Worm (Caenorhabditis elegans): Measurements from ENCODE around the gene ZK856.6.
A peak's percentile ranks its signal among the peaks of the same experiment; 100 is the strongest.

ZK856.6 gene

ce11 chrV:10182984-10183383 is 15.5 kb upstream of the ZK856.6 start, which contains the start of gene ZK856.4:
Gene ZK856.4 (plus strand): TSS chrV:10183284.
- no peak for TF ChIP-seq nhr-237 (tag; optimal IDR thresholded peaks at IDR 0.05)
- no peak for TF ChIP-seq ceh-16 (tag; optimal IDR thresholded peaks at IDR 0.05)
- no peak for TF ChIP-seq nhr-11 (tag; optimal IDR thresholded peaks at IDR 0.05)
- no peak for TF ChIP-seq ceh-82 (tag; optimal IDR thresholded peaks at IDR 0.05)
- no peak for TF ChIP-seq pqm-1 (tag; optimal IDR thresholded peaks at IDR 0.05)
- TF ChIP-seq ztf-4 (tag; optimal IDR thresholded peaks at IDR 0.05) = no peak
- TF ChIP-seq unc-39 (tag; optimal IDR thresholded peaks at IDR 0.05) = no peak
- TF ChIP-seq ztf-11 (tag; optimal IDR thresholded peaks at IDR 0.05) = no peak
- no peak for TF ChIP-seq pha-4 (tag; optimal IDR thresholded peaks at IDR 0.05)

ce11 chrV:10183810-10184209 is 14.7 kb upstream of the ZK856.6 start:
- no peak for TF ChIP-seq nhr-12 (tag; optimal IDR thresholded peaks at IDR 0.05)
- no peak for TF ChIP-seq nhr-237 (tag; optimal IDR thresholded peaks at IDR 0.05)
- no peak for TF ChIP-seq elt-2 (tag; optimal IDR thresholded peaks at IDR 0.05)
- TF ChIP-seq jun-1 (tag; optimal IDR thresholded peaks at IDR 0.05) = no peak
- TF ChIP-seq nhr-77 (tag; optimal IDR thresholded peaks at IDR 0.05) = no peak
- no peak for TF ChIP-seq ceh-16 (tag; optimal IDR thresholded peaks at IDR 0.05)
- TF ChIP-seq nhr-25 (tag; optimal IDR thresholded peaks at IDR 0.05) = no peak
- no peak for TF ChIP-seq ceh-28 (tag; optimal IDR thresholded peaks at IDR 0.05)
- no peak for TF ChIP-seq zag-1 (tag; optimal IDR thresholded peaks at IDR 0.05)
- TF ChIP-seq lin-15B (tag; optimal IDR thresholded peaks at IDR 0.05) = no peak
- no peak for TF ChIP-seq R02D3.7 (tag; optimal IDR thresholded peaks at IDR 0.05)
- TF ChIP-seq lsy-12 (tag; optimal IDR thresholded peaks at IDR 0.05) = no peak
- no peak for TF ChIP-seq lin-39 (tag; optimal IDR thresholded peaks at IDR 0.05)

ce11 chrV:10185719-10186118 is 12.8 kb upstream of the ZK856.6 start, which contains the start of gene ZK856.18:
Gene ZK856.18 (minus strand): TSS chrV:10186007.
- no peak for TF ChIP-seq egl-27 (tag; optimal IDR thresholded peaks at IDR 0.05)
- TF ChIP-seq lin-15B (tag; optimal IDR thresholded peaks at IDR 0.05) = no peak
- TF ChIP-seq hmg-11 (tag; optimal IDR thresholded peaks at IDR 0.05) = no peak
- TF ChIP-seq ZK546.5 (tag; optimal IDR thresholded peaks at IDR 0.05) = no peak
- TF ChIP-seq elt-2 (tag; optimal IDR thresholded peaks at IDR 0.05) = no peak
- TF ChIP-seq unc-39 (tag; optimal IDR thresholded peaks at IDR 0.05) = no peak
- TF ChIP-seq snpc-4 (tag; optimal IDR thresholded peaks at IDR 0.05) = no peak
- TF ChIP-seq nhr-237 (tag; optimal IDR thresholded peaks at IDR 0.05) = no peak
- TF ChIP-seq lsy-12 (tag; optimal IDR thresholded peaks at IDR 0.05) = no peak
- TF ChIP-seq skn-1 (tag; optimal IDR thresholded peaks at IDR 0.05) = no peak
- no peak for TF ChIP-seq nhr-12 (tag; optimal IDR thresholded peaks at IDR 0.05)
- no peak for TF ChIP-seq mdl-1 (tag; optimal IDR thresholded peaks at IDR 0.05)

ce11 chrV:10190081-10190556 is 8.4 kb upstream of the ZK856.6 start, which contains the start of gene ZK856.5:
Gene ZK856.5 (minus strand): TSS chrV:10190131.
- TF ChIP-seq pqm-1 (tag; optimal IDR thresholded peaks at IDR 0.05) (peak; percentile 94), nhr-11 (tag; optimal IDR thresholded peaks at IDR 0.05) (no peak), pha-4 (tag; optimal IDR thresholded peaks at IDR 0.05) (peak; percentile 14), elt-2 (tag; optimal IDR thresholded peaks at IDR 0.05) (peak; percentile 91)

ce11 chrV:10191242-10191641 is 7.2 kb upstream of the ZK856.6 start:
- TF ChIP-seq elt-2 (tag; optimal IDR thresholded peaks at IDR 0.05) (peak; percentile 22), elt-3 (tag; optimal IDR thresholded peaks at IDR 0.05) (no peak)

- TF ChIP-seq mml-1 (tag; optimal IDR thresholded peaks at IDR 0.05) (no peak), mdl-1 (tag; optimal IDR thresholded peaks at IDR 0.05) (no peak), zag-1 (tag; optimal IDR thresholded peaks at IDR 0.05) (no peak), nhr-23 (tag; optimal IDR thresholded peaks at IDR 0.05) (peak; percentile 25)
Measured at ce11 chrV:10201913-10202312, 3.4 kb downstream of the ZK856.6 start, which contains the start of gene ZK856.7. Gene ZK856.7 (plus strand): TSS chrV:10202098.

ce11 chrV:10202340-10202739 is 3.9 kb downstream of the ZK856.6 start:
- TF ChIP-seq fkh-2 (tag; optimal IDR thresholded peaks at IDR 0.05) (no peak), lin-15B (tag; optimal IDR thresholded peaks at IDR 0.05) (no peak), ama-1 (optimal IDR thresholded peaks at IDR 0.05) (peak; percentile 18), ceh-16 (tag; optimal IDR thresholded peaks at IDR 0.05) (no peak), aly-2 (tag; optimal IDR thresholded peaks at IDR 0.05) (no peak), daf-12 (tag; optimal IDR thresholded peaks at IDR 0.05) (no peak), nhr-28 (tag; optimal IDR thresholded peaks at IDR 0.05) (no peak), fos-1 (tag; optimal IDR thresholded peaks at IDR 0.05) (no peak), nhr-11 (tag; optimal IDR thresholded peaks at IDR 0.05) (no peak), nhr-43 (tag; optimal IDR thresholded peaks at IDR 0.05; ENCODE audit: poor library complexity, severe bottlenecking) (no peak), nfya-1 (tag; optimal IDR thresholded peaks at IDR 0.05; ENCODE audit: insufficient read depth) (no peak), elt-2 (tag; optimal IDR thresholded peaks at IDR 0.05) (peak; percentile 4)

Measured in whole organism, L3 larva.